Worm (Caenorhabditis elegans) whole organism, L3 larva: Measurements from ENCODE around the gene C06E1.1.
A peak's percentile ranks its signal among the peaks of the same experiment; 100 is the strongest.

Experiments
- ZK546.5 ChIP-seq: sonication (generic microtip); optimal IDR thresholded peaks from 2 replicates; lab custom pipeline; 2017; ENCODE audit warnings: missing biosample characterization, missing genetic modification characterization
- aly-2 ChIP-seq: fragments of 150-350 bp; optimal IDR thresholded peaks from 2 replicates; lab custom pipeline; 2014; ENCODE audit warnings: missing biosample characterization, missing genetic modification characterization
- ama-1 ChIP-seq: fragments of 150-350 bp; optimal IDR thresholded peaks from 2 replicates; lab custom pipeline; 2018
- ceh-16 ChIP-seq: sonication (generic microtip); optimal IDR thresholded peaks from 2 replicates; lab custom pipeline; 2017; ENCODE audit warnings: missing biosample characterization, missing genetic modification characterization
- egl-5 ChIP-seq: fragments of 150-350 bp; optimal IDR thresholded peaks from 2 replicates; lab custom pipeline; 2017; ENCODE audit warnings: missing biosample characterization, missing genetic modification reagents, missing genetic modification characterization, inconsistent platforms
- elt-1 ChIP-seq: fragments of 150-350 bp; optimal IDR thresholded peaks from 2 replicates; lab custom pipeline; 2014; ENCODE audit warnings: missing biosample characterization, missing genetic modification characterization
- elt-2 ChIP-seq: sonication (generic microtip); optimal IDR thresholded peaks from 2 replicates; lab custom pipeline; 2016; ENCODE audit warnings: missing genetic modification reagents, mild to moderate bottlenecking, missing genetic modification characterization, missing compliant biosample characterization
- elt-3 ChIP-seq, 3 experiments: fragments of 150-350 bp in 1 of 3; sonication (generic microtip) in 2 of 3; optimal IDR thresholded peaks; 2 replicates in 2 of 3; 4 replicates in 1 of 3; lab custom pipeline; 2014 to 2017; ENCODE audit warnings: missing biosample characterization in 3 of 3, missing genetic modification characterization in 3 of 3
- eor-1 ChIP-seq, 2 experiments: fragments of 150-350 bp; optimal IDR thresholded peaks; 2 replicates each; lab custom pipeline; 2014 to 2018; ENCODE audit warnings: missing biosample characterization in 2 of 2, missing genetic modification characterization in 2 of 2
- fos-1 ChIP-seq: fragments of 150-350 bp; optimal IDR thresholded peaks from 2 replicates; lab custom pipeline; 2014; ENCODE audit warnings: missing biosample characterization, missing genetic modification characterization
- hmg-11 ChIP-seq: sonication (generic microtip); optimal IDR thresholded peaks from 2 replicates; lab custom pipeline; 2016; ENCODE audit warnings: missing genetic modification characterization, missing compliant biosample characterization
- jun-1 ChIP-seq: fragments of 150-350 bp; optimal IDR thresholded peaks from 2 replicates; lab custom pipeline; 2014; ENCODE audit warnings: missing biosample characterization, missing genetic modification reagents, missing genetic modification characterization
- lin-15B ChIP-seq: fragments of 150-350 bp; optimal IDR thresholded peaks from 2 replicates; lab custom pipeline; 2014; ENCODE audit warnings: missing biosample characterization, missing genetic modification characterization
- lin-39 ChIP-seq: fragments of 150-350 bp; optimal IDR thresholded peaks from 2 replicates; lab custom pipeline; 2018; ENCODE audit warnings: missing biosample characterization, missing genetic modification reagents, missing genetic modification characterization
- lsy-12 ChIP-seq: sonication (generic microtip); optimal IDR thresholded peaks from 2 replicates; lab custom pipeline; 2016; ENCODE audit warnings: mild to moderate bottlenecking, missing genetic modification characterization, missing compliant biosample characterization
- mdl-1 ChIP-seq: fragments of 150-350 bp; optimal IDR thresholded peaks from 2 replicates; lab custom pipeline; 2014; ENCODE audit warnings: missing biosample characterization, missing genetic modification characterization
- nfya-1 ChIP-seq: sonication (generic microtip); optimal IDR thresholded peaks from 2 replicates; lab custom pipeline; 2017; ENCODE audit warnings: missing genetic modification characterization, mild to moderate bottlenecking, missing compliant biosample characterization, antibody characterized with exemption, moderate library complexity; ENCODE audit not compliant: insufficient read depth
- nhr-23 ChIP-seq: fragments of 150-350 bp; optimal IDR thresholded peaks from 2 replicates; lab custom pipeline; 2014; ENCODE audit warnings: missing biosample characterization, missing genetic modification reagents, missing genetic modification characterization
- nhr-25 ChIP-seq: sonication (generic microtip); optimal IDR thresholded peaks from 2 replicates; lab custom pipeline; 2017; ENCODE audit warnings: missing biosample characterization, missing genetic modification characterization
- nhr-77 ChIP-seq: fragments of 150-350 bp; optimal IDR thresholded peaks from 2 replicates; lab custom pipeline; 2014; ENCODE audit warnings: missing biosample characterization, missing genetic modification characterization
- pha-4 ChIP-seq: fragments of 150-350 bp; optimal IDR thresholded peaks from 2 replicates; lab custom pipeline; 2014; ENCODE audit warnings: missing biosample characterization, missing genetic modification reagents, missing genetic modification characterization
- skn-1 ChIP-seq: fragments of 150-350 bp; optimal IDR thresholded peaks from 2 replicates; lab custom pipeline; 2014; ENCODE audit warnings: missing biosample characterization, missing genetic modification characterization
- tbx-2 ChIP-seq: sonication (generic microtip); optimal IDR thresholded peaks from 2 replicates; lab custom pipeline; 2016; ENCODE audit warnings: mild to moderate bottlenecking, missing genetic modification characterization, missing compliant biosample characterization
- zag-1 ChIP-seq: fragments of 150-350 bp; optimal IDR thresholded peaks from 2 replicates; lab custom pipeline; 2014; ENCODE audit warnings: missing biosample characterization, missing genetic modification characterization

The C06E1.1 gene

DNA sequence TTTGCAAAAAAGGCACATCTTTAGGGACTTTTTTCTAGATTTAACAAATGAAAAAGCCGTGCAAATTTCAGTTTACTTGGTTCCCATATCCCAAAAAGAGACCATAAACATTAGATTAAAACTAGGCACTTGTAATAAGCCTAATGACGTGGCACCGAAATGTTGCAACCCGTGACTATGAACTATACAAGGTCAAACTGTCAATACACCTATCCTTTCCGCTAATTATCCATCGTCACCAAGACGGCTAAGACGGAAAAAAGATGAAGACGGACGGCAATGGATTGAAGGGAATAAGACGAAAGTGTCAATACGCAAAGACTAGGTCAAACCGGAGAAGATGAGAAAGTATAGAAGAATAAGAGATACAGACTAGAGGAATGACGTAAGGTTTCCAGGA lies 6.7 kb upstream of the C06E1.1 start:
- TF ChIP-seq nhr-25 (tag; lab: Kevin White, UChicago): peak; percentile 26
- no peak for TF ChIP-seq ceh-16 (tag; lab: Kevin White, UChicago)
- TF ChIP-seq nhr-23 (tag; lab: Kevin White, UChicago): peak; percentile 90

DNA sequence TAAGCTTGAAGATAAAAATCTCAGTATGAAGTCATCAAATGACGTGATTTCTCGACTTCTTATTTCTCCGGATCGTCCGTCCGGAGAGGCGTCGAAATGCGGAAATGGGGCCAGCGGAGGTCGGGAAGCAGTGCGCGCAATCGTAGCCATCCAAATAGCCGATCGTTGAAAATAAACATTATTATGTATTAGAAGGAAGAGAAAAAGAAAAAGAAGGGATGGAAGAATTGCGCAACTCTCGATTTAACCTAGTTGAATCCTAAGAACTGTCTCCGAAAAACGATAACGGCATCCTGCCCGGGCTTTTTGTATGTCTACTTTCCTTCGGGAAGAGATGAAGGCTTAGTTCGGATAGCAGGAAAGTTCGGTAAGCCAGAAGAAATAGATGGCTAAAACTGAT lies 3.5 kb upstream of the C06E1.1 start:
- peak; percentile 87 for TF ChIP-seq nhr-23 (tag; lab: Kevin White, UChicago)
- no peak for TF ChIP-seq nfya-1
- TF ChIP-seq, all 47 proteins: peak for 1

DNA sequence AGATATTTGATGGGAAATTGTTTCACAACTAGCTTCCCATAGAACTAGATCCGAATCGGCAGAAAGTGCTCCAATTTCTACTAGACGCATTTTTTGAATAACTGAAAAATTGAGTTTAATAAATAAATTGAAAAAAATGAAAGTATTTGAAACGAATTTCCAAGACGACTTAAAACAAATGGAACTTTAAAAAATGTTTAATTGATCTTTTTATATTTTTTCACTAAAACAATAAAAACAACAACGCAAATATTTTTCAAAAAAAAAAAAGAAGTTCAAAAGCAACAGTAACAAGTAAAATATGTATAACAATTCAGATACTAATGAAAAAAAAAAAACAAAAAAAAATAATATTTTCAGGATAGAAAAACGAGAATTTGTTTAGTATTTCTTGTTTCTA lies 4.1 kb downstream of the C06E1.1 start, which contains the start of gene C06E1.9:
Gene C06E1.9 (minus strand): TSS at position 101 of the 400 bp plus-strand sequence.
- no peak for TF ChIP-seq zag-1 (tag; lab: Kevin White, UChicago)

DNA sequence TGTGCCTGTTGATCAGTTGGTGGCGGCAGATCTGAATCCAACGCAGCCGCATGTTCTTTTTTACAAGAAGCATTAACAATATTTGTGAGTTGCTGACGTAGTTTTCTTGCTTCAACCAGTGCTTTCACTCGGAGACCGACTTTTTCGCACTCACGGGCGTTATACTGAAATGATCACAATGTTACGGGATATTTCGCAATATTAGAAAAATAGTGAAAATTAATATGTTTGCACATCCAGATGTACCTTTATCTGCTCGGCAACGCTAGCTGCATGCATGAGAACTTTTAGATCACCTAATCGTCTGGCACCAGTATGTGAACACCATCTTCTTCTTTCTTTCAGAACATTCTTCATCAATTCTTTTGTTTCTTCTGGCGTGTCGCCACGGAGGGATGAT lies 5.7 kb downstream of the C06E1.1 start:
- no peak for TF ChIP-seq ama-1 (lab: Kevin White, UChicago)

DNA sequence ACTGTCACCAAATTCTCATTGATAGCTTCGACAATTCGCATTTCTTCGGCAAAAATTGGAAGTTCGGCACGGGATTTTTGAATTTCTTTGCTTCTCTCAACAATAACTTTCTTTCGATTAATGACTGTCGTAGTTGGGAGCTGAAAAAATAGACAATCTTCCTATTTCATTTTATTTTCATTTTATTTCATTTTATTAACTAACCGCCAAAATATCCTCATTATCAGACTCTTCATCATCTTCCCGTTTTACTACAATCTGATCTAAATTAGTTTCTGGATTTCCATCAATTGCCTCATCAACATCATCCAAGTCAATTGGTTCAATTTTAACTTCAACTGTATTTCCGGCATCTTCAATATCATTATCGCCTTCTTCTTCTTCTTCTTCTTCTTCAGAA lies 7.9 kb downstream of the C06E1.1 start:
- no peak for TF ChIP-seq elt-3 (tag; optimal IDR thresholded peaks at IDR 0.05; lab: Kevin White, UChicago)
- TF ChIP-seq jun-1 (tag; lab: Kevin White, UChicago): no peak
- no peak for TF ChIP-seq nhr-77 (tag; lab: Kevin White, UChicago)
- TF ChIP-seq lsy-12 (tag; lab: Kevin White, UChicago): no peak
- no peak for TF ChIP-seq egl-5
- TF ChIP-seq elt-1 (tag; lab: Kevin White, UChicago): no peak
- no peak for TF ChIP-seq zag-1 (tag; lab: Kevin White, UChicago)
- TF ChIP-seq nfya-1: no peak
- no peak for TF ChIP-seq elt-2 (tag; lab: Kevin White, UChicago)
- TF ChIP-seq, all 47 proteins: peak for 0

DNA sequence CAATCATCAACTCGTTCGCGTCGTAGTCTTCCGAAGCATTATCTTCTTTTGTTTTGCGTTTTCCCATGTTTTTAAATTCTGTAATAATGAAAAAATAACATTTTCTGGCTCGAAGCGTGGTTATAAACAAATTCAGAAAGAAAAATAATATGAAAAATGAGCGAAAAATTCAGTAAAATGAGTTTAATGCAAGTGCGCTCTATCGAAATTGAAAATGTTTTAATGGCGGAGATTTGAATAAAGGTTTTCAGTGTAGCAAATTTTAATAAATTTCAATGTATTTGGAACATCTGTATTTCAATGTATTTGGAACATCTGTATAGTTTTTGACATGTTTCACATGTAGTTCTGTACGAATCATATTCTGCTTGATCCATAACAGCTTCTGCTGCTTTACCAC lies 8.9 kb downstream of the C06E1.1 start, which contains the start of gene rha-2:
Gene rha-2 (minus strand): TSS at position 80 of the 400 bp plus-strand sequence.
- peak; percentile 44 for TF ChIP-seq lin-15B (tag; lab: Kevin White, UChicago)
- peak; percentile 20 for TF ChIP-seq nfya-1
- TF ChIP-seq eor-1 (tag; optimal IDR thresholded peaks at IDR 0.05; lab: Kevin White, UChicago): no peak
- peak; percentile 51 for TF ChIP-seq pha-4 (tag; lab: Kevin White, UChicago)
- peak; percentile 9 for TF ChIP-seq hmg-11 (tag; lab: Kevin White, UChicago)
- TF ChIP-seq aly-2: no peak
- TF ChIP-seq mdl-1 (tag; lab: Kevin White, UChicago): no peak
- TF ChIP-seq, all 47 proteins: peak for 4

DNA sequence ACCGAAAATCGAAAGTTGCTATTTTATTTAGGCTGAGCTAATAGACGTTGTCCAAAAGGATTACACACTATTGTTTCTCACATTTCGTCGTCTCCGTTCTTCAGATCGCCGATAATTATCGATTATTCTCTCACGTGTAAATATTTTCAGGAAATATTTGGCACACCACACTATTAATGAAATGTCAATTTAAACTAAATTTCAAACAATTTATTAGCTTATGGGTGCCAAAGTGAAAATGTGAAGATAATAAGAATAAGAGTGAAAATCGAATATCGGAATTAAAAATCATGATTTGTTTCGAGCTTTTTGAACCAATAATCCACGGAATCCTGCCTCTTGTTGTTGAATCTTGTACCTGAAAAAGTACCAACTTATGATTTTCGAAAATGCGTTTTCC lies 11.0 kb downstream of the C06E1.1 start, which contains the start of gene C06E1.11:
Gene C06E1.11 (minus strand): TSS at position 101 of the 400 bp plus-strand sequence.
- TF ChIP-seq fos-1 (tag; lab: Kevin White, UChicago) (no peak), aly-2 (no peak), lsy-12 (tag; lab: Kevin White, UChicago) (no peak), nhr-23 (tag; lab: Kevin White, UChicago) (no peak)
- TF ChIP-seq, all 47 proteins: peak for 0

DNA sequence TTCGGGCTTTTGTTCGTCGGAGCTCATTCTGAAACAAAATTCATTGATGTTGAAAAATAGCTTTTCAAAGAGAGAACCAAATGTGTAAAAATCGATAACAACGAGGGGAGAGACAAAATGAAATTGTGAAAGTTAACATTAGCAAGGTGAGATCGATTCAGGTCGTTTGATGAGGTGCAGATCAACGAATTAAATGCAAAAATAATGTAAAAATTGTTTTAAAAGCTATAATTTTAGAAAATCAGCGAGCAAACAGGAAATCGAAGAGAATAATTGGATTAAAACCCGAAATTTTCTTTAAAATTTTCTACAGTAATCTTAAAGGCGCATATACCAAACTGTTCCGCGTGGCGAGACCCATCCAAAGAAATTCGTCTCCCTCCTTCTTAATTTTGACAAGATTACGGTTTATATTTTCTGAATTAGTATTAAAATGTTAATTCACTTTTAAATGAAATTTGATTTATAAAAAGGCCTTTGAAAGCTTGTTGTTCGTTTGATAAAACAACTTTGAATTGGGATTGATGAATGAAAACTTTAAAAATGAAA lies 12.9 kb downstream of the C06E1.1 start, which contains the start of gene C13G5.2:
Gene C13G5.2 (minus strand): TSS at position 51 of the 549 bp plus-strand sequence.
- no peak for TF ChIP-seq lin-39 (tag; lab: Kevin White, UChicago)
- no peak for TF ChIP-seq elt-2 (tag; lab: Kevin White, UChicago)
- no peak for TF ChIP-seq skn-1
- TF ChIP-seq ZK546.5 (tag; lab: Kevin White, UChicago): no peak
- TF ChIP-seq tbx-2: no peak
- no peak for TF ChIP-seq egl-5

DNA sequence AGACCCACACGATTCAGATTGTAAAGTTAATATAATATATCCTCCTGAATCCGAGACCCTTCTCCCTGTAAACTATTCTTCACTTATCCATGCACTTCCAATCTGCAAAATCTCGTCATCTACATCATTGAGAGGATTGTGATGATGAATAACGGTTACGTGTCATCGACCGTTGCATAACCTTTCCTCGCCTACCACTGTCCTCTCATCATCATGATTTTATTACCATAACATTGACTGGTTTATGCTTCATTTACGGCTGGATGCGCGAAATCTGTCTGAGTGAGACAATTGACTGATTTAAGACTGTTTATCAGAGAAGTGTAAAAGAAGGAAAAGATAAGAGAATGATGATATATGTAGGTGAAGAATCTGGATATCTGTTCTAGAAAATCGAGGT lies 14.6 kb downstream of the C06E1.1 start:
- TF ChIP-seq skn-1 (no peak), zag-1 (tag; lab: Kevin White, UChicago) (no peak), fos-1 (tag; lab: Kevin White, UChicago) (no peak)
